Worm (Caenorhabditis elegans) whole organism, L3 larva: ENCODE data around the gene T05B9.1.

Experiments
- aly-2 ChIP-seq: fragments of 150-350 bp; optimal IDR thresholded peaks from 2 replicates; lab custom pipeline; 2014; ENCODE audit warnings: missing biosample characterization, missing genetic modification characterization
- ceh-82 ChIP-seq: fragments of 150-350 bp; optimal IDR thresholded peaks from 2 replicates; lab custom pipeline; 2014; ENCODE audit warnings: missing biosample characterization, missing genetic modification characterization
- ceh-9 ChIP-seq: sonication (generic microtip); optimal IDR thresholded peaks from 2 replicates; lab custom pipeline; 2018; ENCODE audit warnings: missing biosample characterization, missing genetic modification characterization
- elt-3 ChIP-seq, 3 experiments: fragments of 150-350 bp in 1 of 3; sonication (generic microtip) in 2 of 3; optimal IDR thresholded peaks; 2 replicates in 2 of 3; 4 replicates in 1 of 3; lab custom pipeline; 2014 to 2017; ENCODE audit warnings: missing biosample characterization in 3 of 3, missing genetic modification characterization in 3 of 3
- lin-15B ChIP-seq: fragments of 150-350 bp; optimal IDR thresholded peaks from 2 replicates; lab custom pipeline; 2014; ENCODE audit warnings: missing biosample characterization, missing genetic modification characterization
- mml-1 ChIP-seq: fragments of 150-350 bp; sonication (generic microtip); optimal IDR thresholded peaks from 3 replicates; lab custom pipeline; 2014; ENCODE audit warnings: missing biosample characterization, missing genetic modification characterization
- nhr-12 ChIP-seq: fragments of 150-350 bp; optimal IDR thresholded peaks from 2 replicates; lab custom pipeline; 2014; ENCODE audit warnings: missing biosample characterization, missing genetic modification characterization
- nhr-25 ChIP-seq: sonication (generic microtip); optimal IDR thresholded peaks from 2 replicates; lab custom pipeline; 2017; ENCODE audit warnings: missing biosample characterization, missing genetic modification characterization
- nhr-67 ChIP-seq: fragments of 150-350 bp; optimal IDR thresholded peaks from 2 replicates; lab custom pipeline; 2014; ENCODE audit warnings: missing biosample characterization, missing genetic modification characterization
- pha-4 ChIP-seq: fragments of 150-350 bp; optimal IDR thresholded peaks from 2 replicates; lab custom pipeline; 2014; ENCODE audit warnings: missing biosample characterization, missing genetic modification reagents, missing genetic modification characterization
- sea-2 ChIP-seq: fragments of 150-350 bp; sonication (generic microtip); optimal IDR thresholded peaks from 4 replicates; lab custom pipeline; 2014; ENCODE audit warnings: missing biosample characterization, missing genetic modification reagents, missing genetic modification characterization
- tbx-2 ChIP-seq: sonication (generic microtip); optimal IDR thresholded peaks from 2 replicates; lab custom pipeline; 2016; ENCODE audit warnings: mild to moderate bottlenecking, missing genetic modification characterization, missing compliant biosample characterization
- unc-62 ChIP-seq: fragments of 150-350 bp; sonication (generic microtip); optimal IDR thresholded peaks from 4 replicates; lab custom pipeline; 2014; ENCODE audit warnings: missing biosample characterization, missing genetic modification reagents, missing genetic modification characterization

DNA sequence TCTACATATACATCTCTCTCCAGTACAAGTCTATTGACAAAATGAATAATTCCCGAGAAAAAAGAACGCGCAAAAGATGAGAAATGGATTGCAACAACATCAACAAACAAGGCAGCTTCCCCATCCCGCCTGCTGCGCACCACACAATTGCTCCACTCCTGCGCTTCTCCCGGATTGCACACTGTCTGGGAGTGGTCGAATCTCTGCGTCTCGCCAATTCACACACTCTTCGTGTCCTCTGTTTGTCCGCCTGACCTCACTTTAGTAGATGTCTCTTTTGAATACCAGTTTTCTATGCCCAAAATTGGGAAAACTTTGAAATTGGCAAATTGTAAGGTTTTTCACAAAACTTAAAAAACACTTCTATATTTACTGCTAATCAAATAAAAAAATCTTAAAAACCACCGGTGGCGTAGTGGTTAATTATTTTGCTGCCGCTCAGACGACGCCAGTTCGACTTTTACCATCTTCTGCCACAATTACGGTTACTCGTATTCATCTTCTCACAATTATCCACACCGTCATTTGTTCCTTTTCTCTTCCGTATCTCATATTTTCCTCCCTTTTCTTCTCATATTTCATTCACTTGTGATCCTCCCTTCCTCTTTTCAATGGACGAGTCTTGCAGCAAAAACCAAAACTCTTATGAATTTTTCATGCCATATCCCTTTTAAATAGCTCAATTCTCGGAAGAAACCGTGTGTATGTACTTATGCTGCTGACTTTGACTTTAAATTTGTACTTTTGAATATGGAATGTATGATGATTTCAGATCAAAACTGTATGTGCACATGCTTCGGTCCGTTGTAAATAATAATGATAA is 44.8 kb upstream of the T05B9.1 start, which contains the start of gene rsf-1:
- no peak for TF ChIP-seq nhr-12
- TF ChIP-seq unc-62 = no peak
- TF ChIP-seq pha-4 (tag; lab: Kevin White, UChicago) = peak; percentile 76
- no peak for TF ChIP-seq mml-1 (tag; lab: Kevin White, UChicago)
- TF ChIP-seq nhr-25 = no peak
- TF ChIP-seq lin-15B (tag; lab: Kevin White, UChicago) = no peak
- TF ChIP-seq nhr-67 (tag; lab: Kevin White, UChicago) = no peak
- TF ChIP-seq ceh-9 (tag; lab: Kevin White, UChicago) = no peak
- TF ChIP-seq aly-2 (tag; lab: Kevin White, UChicago) = no peak
- no peak for TF ChIP-seq sea-2 (GFP tag; lab: Kevin White, UChicago)
- no peak for TF ChIP-seq ceh-82 (tag; lab: Kevin White, UChicago)
- no peak for TF ChIP-seq tbx-2 (tag; lab: Kevin White, UChicago)
- TF ChIP-seq elt-3 (tag; optimal IDR thresholded peaks at IDR 0.05; lab: Kevin White, UChicago) = no peak
